Worm (Caenorhabditis elegans): ENCODE results near the gene C54G10.1.

- no peak for TF ChIP-seq dao-5 (tag; optimal IDR thresholded peaks at IDR 0.05)
- TF ChIP-seq W03F9.2 (tag; optimal IDR thresholded peaks at IDR 0.05) = no peak
- no peak for TF ChIP-seq him-1 (tag; optimal IDR thresholded peaks at IDR 0.05)
Observed at ce11 chrV:14594103-14594502, 46.8 kb upstream of the C54G10.1 start.

Data from whole organism, L4/young adult.